Fruit fly (Drosophila melanogaster) S2 (cell line): ENCODE data around the gene TwdlR.

ENCODE experiments used
- CG8478 ChIP-seq: fragments of >200 bp; optimal IDR thresholded peaks from 2 replicates; lab custom pipeline; 2018
- CTCF ChIP-seq, 2 experiments: fragments of >200 bp; optimal IDR thresholded peaks; 2 replicates each; lab custom pipeline; 2018

DNA sequence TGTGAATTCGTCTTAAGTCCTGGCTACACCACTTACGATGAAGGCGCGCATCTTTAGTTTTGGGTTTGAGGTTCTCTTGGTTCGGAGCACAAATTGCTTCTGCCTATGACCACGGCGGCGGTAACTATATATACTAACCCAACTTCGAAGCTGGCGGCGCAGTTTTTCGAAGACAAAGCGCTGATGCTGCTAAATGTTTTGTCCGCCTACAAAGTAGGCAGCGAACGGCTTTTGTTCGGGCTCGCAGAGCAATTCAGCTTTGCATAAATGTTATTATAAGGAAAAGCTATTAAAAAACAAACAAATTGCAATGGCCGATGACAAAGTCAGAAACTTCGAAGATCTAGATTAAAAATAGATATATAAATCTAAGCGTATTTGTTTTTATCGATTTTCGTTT lies 9.1 kb upstream of the TwdlR start, which contains the start of gene TwdlL:
- TF ChIP-seq CG8478 (no peak), CTCF (optimal IDR thresholded peaks at IDR 0.05; lab: Kevin White, UChicago) (no peak)
